Fruit fly (Drosophila melanogaster): Measurements from ENCODE around the gene CG2150.

The CG2150 gene

dm6 chr3R:31758587-31759167, 5.9 kb downstream of the CG2150 start, which contains the start of gene CG2187 (continued):
- no peak for TF ChIP-seq CG7928 (GFP tag; optimal IDR thresholded peaks at IDR 0.05)
- TF ChIP-seq CG18476 (GFP tag; optimal IDR thresholded peaks at IDR 0.05): no peak
- TF ChIP-seq crp (GFP tag; optimal IDR thresholded peaks at IDR 0.05): no peak
- TF ChIP-seq CG2678 (tag; optimal IDR thresholded peaks at IDR 0.05): no peak
- TF ChIP-seq CTCF (GFP tag; optimal IDR thresholded peaks at IDR 0.05): no peak
- no peak for TF ChIP-seq CG11456 (GFP tag; IDR thresholded peaks at IDR 0.05)
- no peak for TF ChIP-seq pho (GFP tag; optimal IDR thresholded peaks at IDR 0.05)
- no peak for TF ChIP-seq PHDP (tag; optimal IDR thresholded peaks at IDR 0.05)
- TF ChIP-seq Pdp1 (GFP tag; optimal IDR thresholded peaks at IDR 0.05): peak in 1 of 2 experiments; percentile 35
- no peak for TF ChIP-seq CG15696 (tag; optimal IDR thresholded peaks at IDR 0.05)
- TF ChIP-seq fd3F (GFP tag; optimal IDR thresholded peaks at IDR 0.05): no peak
- no peak for TF ChIP-seq CG31441 (GFP tag; IDR thresholded peaks at IDR 0.05)
- no peak for TF ChIP-seq CG5180 (GFP tag; optimal IDR thresholded peaks at IDR 0.05)
- TF ChIP-seq Six4 (GFP tag; optimal IDR thresholded peaks at IDR 0.05): no peak
- TF ChIP-seq HLH3B (GFP tag; IDR thresholded peaks at IDR 0.05): peak; percentile 22; the same call in 1 of the 2 replicates
- no peak for TF ChIP-seq CG8765 (GFP tag; IDR thresholded peaks at IDR 0.05)
- no peak for TF ChIP-seq CG3163 (GFP tag; optimal IDR thresholded peaks at IDR 0.05)
- no peak for TF ChIP-seq sima (GFP tag; optimal IDR thresholded peaks at IDR 0.05)
- TF ChIP-seq danr (GFP tag; IDR thresholded peaks at IDR 0.05): no peak
- TF ChIP-seq Xrp1 (GFP tag; IDR thresholded peaks at IDR 0.05): 0 out of 2 replicates have a peak, but pooled peaks have one; percentile 30
- no peak for TF ChIP-seq chn (GFP tag; optimal IDR thresholded peaks at IDR 0.05)
- TF ChIP-seq CG31224 (GFP tag; IDR thresholded peaks at IDR 0.05): no peak
- TF ChIP-seq CG18764 (GFP tag; optimal IDR thresholded peaks at IDR 0.05): no peak
- TF ChIP-seq pan (optimal IDR thresholded peaks at IDR 0.05): no peak
- no peak for TF ChIP-seq pan (GFP tag; optimal IDR thresholded peaks at IDR 0.05 in 1 of 2, IDR thresholded peaks at IDR 0.05 in 1 of 2)
- no peak for TF ChIP-seq CG10979 (tag; optimal IDR thresholded peaks at IDR 0.05)
- TF ChIP-seq prd (optimal IDR thresholded peaks at IDR 0.05): no peak
- no peak for TF ChIP-seq prd (GFP tag; IDR thresholded peaks at IDR 0.05)
- TF ChIP-seq CG3065 (GFP tag; optimal IDR thresholded peaks at IDR 0.05): no peak
- TF ChIP-seq CG14965 (GFP tag; optimal IDR thresholded peaks at IDR 0.05; ENCODE audit: borderline replicate concordance): no peak
- no peak for TF ChIP-seq CG18262 (tag; optimal IDR thresholded peaks at IDR 0.05)
- TF ChIP-seq CG6272 (GFP tag; IDR thresholded peaks at IDR 0.05): no peak
- TF ChIP-seq CG42726 (GFP tag; IDR thresholded peaks at IDR 0.05; ENCODE audit: partially characterized antibody): no peak
- no peak for TF ChIP-seq Dip2 (GFP tag; IDR thresholded peaks at IDR 0.05)
- TF ChIP-seq nmo (GFP tag; optimal IDR thresholded peaks at IDR 0.05): no peak
- TF ChIP-seq cad (GFP tag; optimal IDR thresholded peaks at IDR 0.05): no peak
- no peak for TF ChIP-seq grau (tag; optimal IDR thresholded peaks at IDR 0.05)
- TF ChIP-seq Bdp1 (GFP tag; optimal IDR thresholded peaks at IDR 0.05): no peak
- TF ChIP-seq sisA (GFP tag; IDR thresholded peaks at IDR 0.05): no peak
- no peak for TF ChIP-seq knrl (GFP tag; IDR thresholded peaks at IDR 0.05; ENCODE audit: partially characterized antibody)
- no peak for TF ChIP-seq Dp (GFP tag; optimal IDR thresholded peaks at IDR 0.05)
- TF ChIP-seq vvl (GFP tag; IDR thresholded peaks at IDR 0.05): no peak
- no peak for TF ChIP-seq CG6654 (GFP tag; optimal IDR thresholded peaks at IDR 0.05)
- TF ChIP-seq H2.0 (GFP tag; IDR thresholded peaks at IDR 0.05): no peak
- no peak for TF ChIP-seq tgo (GFP tag; IDR thresholded peaks at IDR 0.05)
- no peak for TF ChIP-seq CG16813 (GFP tag; IDR thresholded peaks at IDR 0.05; ENCODE audit: partially characterized antibody)
- TF ChIP-seq CG15269 (tag; optimal IDR thresholded peaks at IDR 0.05): no peak
- no peak for TF ChIP-seq CG17802 (tag; optimal IDR thresholded peaks at IDR 0.05)
- no peak for TF ChIP-seq org-1 (GFP tag; optimal IDR thresholded peaks at IDR 0.05)
- TF ChIP-seq en (GFP tag; optimal IDR thresholded peaks at IDR 0.05): no peak
- no peak for TF ChIP-seq NC2α (GFP tag; optimal IDR thresholded peaks at IDR 0.05)
- TF ChIP-seq CG12104 (GFP tag; optimal IDR thresholded peaks at IDR 0.05): peak; percentile 12

Measured in whole organism, embryonic.